Fruit fly (Drosophila melanogaster) whole organism, adult: ENCODE data around the gene Ppcs.

Experiments used
- CG11617 ChIP-seq: fragments of 200-800 bp; sonication (Bioruptor generic); optimal IDR thresholded peaks from 2 replicates; lab custom pipeline; 2017; ENCODE audit warnings: mild to moderate bottlenecking, missing biosample characterization, missing genetic modification reagents, missing genetic modification characterization
- CG12768 ChIP-seq: fragments of 200-800 bp; sonication (Bioruptor generic); optimal IDR thresholded peaks from 2 replicates; lab custom pipeline; 2017; ENCODE audit warnings: missing biosample characterization, missing genetic modification characterization, mild to moderate bottlenecking, moderate library complexity, missing genetic modification reagents
- CG14711 ChIP-seq: fragments of 200-800 bp; sonication (Bioruptor generic); optimal IDR thresholded peaks from 2 replicates; lab custom pipeline; 2018; ENCODE audit warnings: missing biosample characterization, mild to moderate bottlenecking, missing genetic modification characterization, moderate library complexity
- CG1620 ChIP-seq: fragments of 200-800 bp; sonication (Bioruptor generic); optimal IDR thresholded peaks from 2 replicates; lab custom pipeline; 2016; ENCODE audit warnings: missing biosample characterization, missing genetic modification characterization
- CG33017 ChIP-seq: fragments of 200-800 bp; sonication (Bioruptor generic); optimal IDR thresholded peaks from 2 replicates; lab custom pipeline; 2018; ENCODE audit warnings: missing biosample characterization, mild to moderate bottlenecking, missing genetic modification characterization, moderate library complexity
- CG5204 ChIP-seq: fragments of 200-800 bp; sonication (Bioruptor generic); optimal IDR thresholded peaks from 2 replicates; lab custom pipeline; 2016; ENCODE audit warnings: missing biosample characterization, missing genetic modification characterization
- CG7045 ChIP-seq: fragments of 200-800 bp; sonication (Bioruptor generic); optimal IDR thresholded peaks from 2 replicates; lab custom pipeline; 2017; ENCODE audit warnings: missing biosample characterization, mild to moderate bottlenecking, missing genetic modification characterization
- CG7101 ChIP-seq: fragments of 200-800 bp; sonication (Bioruptor generic); optimal IDR thresholded peaks from 2 replicates; lab custom pipeline; 2018; ENCODE audit warnings: missing biosample characterization, mild to moderate bottlenecking, missing genetic modification characterization, moderate library complexity
- Clk ChIP-seq: fragments of 200-800 bp; sonication (Bioruptor generic); optimal IDR thresholded peaks from 2 replicates; lab custom pipeline; 2017; ENCODE audit warnings: missing biosample characterization, missing genetic modification characterization
- Crg-1 ChIP-seq: fragments of 200-800 bp; sonication (Bioruptor generic); optimal IDR thresholded peaks from 2 replicates; lab custom pipeline; 2016; ENCODE audit warnings: missing biosample characterization, missing genetic modification characterization
- Hr96 ChIP-seq: fragments of 200-800 bp; sonication (Bioruptor generic); optimal IDR thresholded peaks from 2 replicates; lab custom pipeline; 2016; ENCODE audit warnings: missing biosample characterization, missing genetic modification characterization
- Mnt ChIP-seq: fragments of 200-800 bp; sonication (Bioruptor generic); optimal IDR thresholded peaks from 2 replicates; lab custom pipeline; 2016; ENCODE audit warnings: missing biosample characterization, mild to moderate bottlenecking, missing genetic modification characterization
- bab1 ChIP-seq: fragments of 200-800 bp; sonication (Bioruptor generic); optimal IDR thresholded peaks from 3 replicates; lab custom pipeline; 2019; ENCODE audit warnings: missing biosample characterization, mild to moderate bottlenecking, missing genetic modification characterization, moderate library complexity
- cic ChIP-seq: fragments of 200-800 bp; sonication (Bioruptor generic); optimal IDR thresholded peaks from 2 replicates; lab custom pipeline; 2017; ENCODE audit warnings: missing biosample characterization, mild to moderate bottlenecking, missing genetic modification characterization, moderate library complexity
- cnc ChIP-seq, 2 experiments: fragments of >200 bp; optimal IDR thresholded peaks; 2 replicates each; lab custom pipeline; 2017
- kay ChIP-seq: fragments of 200-800 bp; sonication (Bioruptor generic); peaks from one replicate; lab custom pipeline; 2016; ENCODE audit warnings: missing biosample characterization, missing genetic modification characterization, borderline replicate concordance
- ovo ChIP-seq: fragments of 200-800 bp; sonication (Bioruptor generic); optimal IDR thresholded peaks from 2 replicates; lab custom pipeline; 2016; ENCODE audit warnings: missing biosample characterization, missing genetic modification characterization
- pad ChIP-seq: fragments of 200-800 bp; sonication (Bioruptor generic); optimal IDR thresholded peaks from 3 replicates; lab custom pipeline; 2017; ENCODE audit warnings: missing biosample characterization, missing genetic modification characterization, mild to moderate bottlenecking, moderate library complexity, missing genetic modification reagents
- tj ChIP-seq: fragments of 200-800 bp; sonication (Bioruptor generic); optimal IDR thresholded peaks from 3 replicates; lab custom pipeline; 2017; ENCODE audit warnings: missing biosample characterization, mild to moderate bottlenecking, missing genetic modification characterization, moderate library complexity
- toe ChIP-seq: fragments of 200-800 bp; sonication (Bioruptor generic); optimal IDR thresholded peaks from 2 replicates; lab custom pipeline; 2016; ENCODE audit warnings: missing biosample characterization, missing genetic modification characterization

The Ppcs gene

dm6 chr3R:19164873-19165456, 17.3 kb upstream of the Ppcs start:
- no peak for TF ChIP-seq CG1620
- peak; percentile 26 for TF ChIP-seq kay
- TF ChIP-seq CG5204 (GFP tag; lab: Kevin White, UChicago): peak; percentile 21

- TF ChIP-seq cic (GFP tag; lab: Kevin White, UChicago) (peak; percentile 8), CG5204 (GFP tag; lab: Kevin White, UChicago) (no peak), CG12768 (no peak), CG14711 (tag; lab: Kevin White, UChicago) (no peak), CG33017 (tag; lab: Kevin White, UChicago) (no peak), CG11617 (GFP tag; lab: Kevin White, UChicago) (peak; percentile 75), CG7045 (peak; percentile 56), ovo (GFP tag; lab: Kevin White, UChicago) (no peak), Hr96 (peak; percentile 41), kay (no peak), Clk (GFP tag; lab: Kevin White, UChicago) (no peak), pad (GFP tag; lab: Kevin White, UChicago) (peak; percentile 44), tj (GFP tag; lab: Kevin White, UChicago) (peak; percentile 89), cnc (optimal IDR thresholded peaks at IDR 0.05; lab: Kevin White, UChicago) (no peak), CG7101 (tag; lab: Kevin White, UChicago) (no peak), toe (GFP tag; lab: Kevin White, UChicago) (peak; percentile 30), bab1 (no peak), Mnt (GFP tag; lab: Kevin White, UChicago) (peak; percentile 45), Crg-1 (GFP tag; lab: Kevin White, UChicago) (no peak), CG1620 (no peak)
Measured at dm6 chr3R:19163972-19164819, 16.5 kb upstream of the Ppcs start, which contains the start of gene sqz. TSS of gene sqz (plus strand) at chr3R:19164211.

- TF ChIP-seq Mnt (GFP tag; lab: Kevin White, UChicago) (peak; percentile 98), Crg-1 (GFP tag; lab: Kevin White, UChicago) (peak; percentile 66), tj (GFP tag; lab: Kevin White, UChicago) (peak; percentile 64), bab1 (peak; percentile 91), pad (GFP tag; lab: Kevin White, UChicago) (peak; percentile 67), cnc (optimal IDR thresholded peaks at IDR 0.05; lab: Kevin White, UChicago) (no peak), kay (no peak), CG1620 (peak; percentile 88), CG11617 (GFP tag; lab: Kevin White, UChicago) (peak; percentile 81), toe (GFP tag; lab: Kevin White, UChicago) (peak; percentile 93), CG14711 (tag; lab: Kevin White, UChicago) (peak; percentile 90), ovo (GFP tag; lab: Kevin White, UChicago) (peak; percentile 79), CG7045 (peak; percentile 67), CG33017 (tag; lab: Kevin White, UChicago) (peak; percentile 80), cic (GFP tag; lab: Kevin White, UChicago) (peak; percentile 71), CG5204 (GFP tag; lab: Kevin White, UChicago) (peak; percentile 86), CG12768 (peak; percentile 75), Clk (GFP tag; lab: Kevin White, UChicago) (peak; percentile 87), Hr96 (peak; percentile 88), CG7101 (tag; lab: Kevin White, UChicago) (peak; percentile 97)
Measured at dm6 chr3R:19162135-19162616, 14.5 kb upstream of the Ppcs start, which contains the start of the genes CG42359 and Nsun5. TSS of gene CG42359 (minus strand) at chr3R:19162300. TSS of gene Nsun5 (minus strand) at chr3R:19162300.

dm6 chr3R:19159778-19160177, 12.1 kb upstream of the Ppcs start, which contains the start of gene CG11779:
TSS of gene CG11779 (minus strand) at chr3R:19159878.
- TF ChIP-seq CG1620: no peak
- TF ChIP-seq Hr96: no peak
- no peak for TF ChIP-seq CG14711 (tag; lab: Kevin White, UChicago)
- no peak for TF ChIP-seq ovo (GFP tag; lab: Kevin White, UChicago)
- TF ChIP-seq Crg-1 (GFP tag; lab: Kevin White, UChicago): no peak
- no peak for TF ChIP-seq pad (GFP tag; lab: Kevin White, UChicago)
- TF ChIP-seq bab1: no peak
- no peak for TF ChIP-seq cnc (optimal IDR thresholded peaks at IDR 0.05; lab: Kevin White, UChicago)
- no peak for TF ChIP-seq toe (GFP tag; lab: Kevin White, UChicago)
- TF ChIP-seq Clk (GFP tag; lab: Kevin White, UChicago): no peak
- TF ChIP-seq CG11617 (GFP tag; lab: Kevin White, UChicago): no peak
- no peak for TF ChIP-seq Mnt (GFP tag; lab: Kevin White, UChicago)
- no peak for TF ChIP-seq cic (GFP tag; lab: Kevin White, UChicago)
- no peak for TF ChIP-seq kay
- TF ChIP-seq CG7045: no peak
- no peak for TF ChIP-seq tj (GFP tag; lab: Kevin White, UChicago)
- no peak for TF ChIP-seq CG33017 (tag; lab: Kevin White, UChicago)
- TF ChIP-seq CG5204 (GFP tag; lab: Kevin White, UChicago): no peak
- TF ChIP-seq CG7101 (tag; lab: Kevin White, UChicago): no peak

- TF ChIP-seq CG11617 (GFP tag; lab: Kevin White, UChicago): no peak
- no peak for TF ChIP-seq Hr96
- peak; percentile 44 for TF ChIP-seq pad (GFP tag; lab: Kevin White, UChicago)
- TF ChIP-seq CG1620: peak; percentile 35
- TF ChIP-seq bab1: peak; percentile 61
- TF ChIP-seq CG5204 (GFP tag; lab: Kevin White, UChicago): no peak
- TF ChIP-seq ovo (GFP tag; lab: Kevin White, UChicago): peak; percentile 45
- peak; percentile 33 for TF ChIP-seq CG14711 (tag; lab: Kevin White, UChicago)
- no peak for TF ChIP-seq CG12768
- no peak for TF ChIP-seq kay
- TF ChIP-seq cnc (optimal IDR thresholded peaks at IDR 0.05; lab: Kevin White, UChicago): no peak
- no peak for TF ChIP-seq Crg-1 (GFP tag; lab: Kevin White, UChicago)
Measured at dm6 chr3R:19157997-19158396, 10.3 kb upstream of the Ppcs start.
